Fruit fly (Drosophila melanogaster) whole organism, embryonic: ENCODE measurements around the gene Mks1.

Source experiments
- Bteb2 ChIP-seq: fragments of 200-800 bp; sonication (Bioruptor generic); optimal IDR thresholded peaks from 2 replicates; lab custom pipeline; 2016; ENCODE audit warnings: missing biosample characterization, missing genetic modification characterization
- CG10267 ChIP-seq: fragments of 200-800 bp; sonication (Bioruptor generic); optimal IDR thresholded peaks from 2 replicates; lab custom pipeline; 2018; ENCODE audit warnings: missing biosample characterization, mild to moderate bottlenecking, missing genetic modification characterization, moderate library complexity
- CG11085 ChIP-seq: fragments of 200-800 bp; sonication (Bioruptor generic); IDR thresholded peaks from 2 replicates; pipeline ENCODE4 v1.3.6; 2022; ENCODE audit warnings: missing biosample characterization, missing genetic modification characterization
- CG12104 ChIP-seq: fragments of 200-800 bp; sonication (Bioruptor generic); optimal IDR thresholded peaks from 3 replicates; lab custom pipeline; 2016; ENCODE audit warnings: missing biosample characterization, missing genetic modification characterization
- CG12659 ChIP-seq: fragments of 200-800 bp; sonication (Bioruptor generic); optimal IDR thresholded peaks from 3 replicates; lab custom pipeline; 2017; ENCODE audit warnings: mild to moderate bottlenecking, missing biosample characterization, missing genetic modification reagents, missing genetic modification characterization
- CG13424 ChIP-seq: fragments of 200-800 bp; sonication (Bioruptor generic); optimal IDR thresholded peaks from 2 replicates; lab custom pipeline; 2019; ENCODE audit warnings: missing biosample characterization, mild to moderate bottlenecking, missing genetic modification characterization, moderate library complexity
- CG13775 ChIP-seq: fragments of 200-800 bp; sonication (Bioruptor generic); optimal IDR thresholded peaks from 3 replicates; lab custom pipeline; 2017; ENCODE audit warnings: missing biosample characterization, mild to moderate bottlenecking, missing genetic modification characterization
- CG17186 ChIP-seq: fragments of 200-800 bp; sonication (Bioruptor generic); optimal IDR thresholded peaks from 3 replicates; lab custom pipeline; 2017; ENCODE audit warnings: missing biosample characterization, missing genetic modification reagents, missing genetic modification characterization
- CG18011 ChIP-seq: fragments of 200-800 bp; sonication (Bioruptor generic); optimal IDR thresholded peaks from 2 replicates; lab custom pipeline; 2017; ENCODE audit warnings: missing biosample characterization, missing genetic modification characterization, mild to moderate bottlenecking, moderate library complexity, missing genotype
- CG18764 ChIP-seq: fragments of 200-800 bp; sonication (Bioruptor generic); optimal IDR thresholded peaks from 3 replicates; lab custom pipeline; 2016; ENCODE audit warnings: missing biosample characterization, missing genetic modification characterization
- CG2202 ChIP-seq: fragments of 200-800 bp; sonication (Bioruptor generic); optimal IDR thresholded peaks from 2 replicates; lab custom pipeline; 2018; ENCODE audit warnings: missing biosample characterization, mild to moderate bottlenecking, missing genetic modification characterization
- CG3065 ChIP-seq: fragments of 200-800 bp; sonication (Bioruptor generic); optimal IDR thresholded peaks from 2 replicates; lab custom pipeline; 2016; ENCODE audit warnings: missing biosample characterization, missing genetic modification characterization
- CG31224 ChIP-seq: fragments of 200-800 bp; sonication (Bioruptor generic); IDR thresholded peaks from 2 replicates; pipeline ENCODE4 v1.3.6; 2022; ENCODE audit warnings: missing biosample characterization, missing genetic modification characterization
- CG3163 ChIP-seq: fragments of 200-800 bp; sonication (Bioruptor generic); optimal IDR thresholded peaks from 3 replicates; lab custom pipeline; 2016; ENCODE audit warnings: missing biosample characterization, missing genetic modification characterization
- CG3847 ChIP-seq: fragments of 200-800 bp; sonication (Bioruptor generic); IDR thresholded peaks from 2 replicates; pipeline ENCODE4 v1.3.6; 2022; ENCODE audit warnings: missing biosample characterization, missing genetic modification characterization
- CG4617 ChIP-seq: fragments of 200-800 bp; sonication (Bioruptor generic); optimal IDR thresholded peaks from 3 replicates; lab custom pipeline; 2016; ENCODE audit warnings: missing biosample characterization, missing genetic modification characterization, borderline replicate concordance
- CG6654 ChIP-seq: fragments of 200-800 bp; sonication (Bioruptor generic); optimal IDR thresholded peaks from 2 replicates; lab custom pipeline; 2017; ENCODE audit warnings: missing biosample characterization, mild to moderate bottlenecking, missing genetic modification characterization
- CG7839 ChIP-seq: fragments of 200-800 bp; sonication (Bioruptor generic); optimal IDR thresholded peaks from 3 replicates; lab custom pipeline; 2018; ENCODE audit warnings: missing biosample characterization, mild to moderate bottlenecking, missing genetic modification characterization, moderate library complexity
- CTCF ChIP-seq: fragments of 200-800 bp; sonication (Bioruptor generic); optimal IDR thresholded peaks from 2 replicates; lab custom pipeline; 2017; ENCODE audit warnings: missing biosample characterization, mild to moderate bottlenecking, missing genetic modification characterization, moderate library complexity
- E2f2 ChIP-seq: fragments of 200-800 bp; sonication (Bioruptor generic); IDR thresholded peaks from 2 replicates; pipeline ENCODE4 v1.3.6; 2022; ENCODE audit warnings: missing biosample characterization, missing genetic modification characterization
- ERR ChIP-seq: fragments of 200-800 bp; sonication (Bioruptor generic); optimal IDR thresholded peaks from 2 replicates; lab custom pipeline; 2016; ENCODE audit warnings: missing biosample characterization, missing genetic modification characterization
- Fer1 ChIP-seq: fragments of 200-800 bp; sonication (Bioruptor generic); optimal IDR thresholded peaks from 2 replicates; lab custom pipeline; 2017; ENCODE audit warnings: missing biosample characterization, mild to moderate bottlenecking, missing genetic modification characterization
- HLH4C ChIP-seq: fragments of 200-800 bp; sonication (Bioruptor generic); IDR thresholded peaks from 3 replicates; pipeline ENCODE4 v1.3.6; 2022; ENCODE audit warnings: missing biosample characterization, missing genetic modification characterization; ENCODE audit not compliant: partially characterized antibody
- Lpt ChIP-seq: fragments of >200 bp; optimal IDR thresholded peaks from 2 replicates; lab custom pipeline; 2018; ENCODE audit warnings: missing biosample characterization, missing genetic modification characterization
- NC2α ChIP-seq: fragments of 200-800 bp; sonication (Bioruptor generic); optimal IDR thresholded peaks from 2 replicates; lab custom pipeline; 2016; ENCODE audit warnings: missing biosample characterization, missing genetic modification characterization
- Pdp1 ChIP-seq, 2 experiments: fragments of 200-800 bp; sonication (Bioruptor generic); optimal IDR thresholded peaks; 3 replicates each; lab custom pipeline; 2016; ENCODE audit warnings: missing biosample characterization in 2 of 2, missing genetic modification characterization in 2 of 2, mild to moderate bottlenecking in 1 of 2, moderate library complexity in 1 of 2
- Sin3A ChIP-seq: fragments of >200 bp; optimal IDR thresholded peaks from 2 replicates; lab custom pipeline; 2018
- Usf ChIP-seq: fragments of 200-800 bp; sonication (Bioruptor generic); optimal IDR thresholded peaks from 2 replicates; lab custom pipeline; 2017; ENCODE audit warnings: missing genotype, missing biosample characterization, missing genetic modification characterization
- ab ChIP-seq: fragments of 200-800 bp; sonication (Bioruptor generic); optimal IDR thresholded peaks from 2 replicates; lab custom pipeline; 2016; ENCODE audit warnings: missing biosample characterization, missing genetic modification characterization
- ato ChIP-seq: fragments of 200-800 bp; sonication (Bioruptor generic); IDR thresholded peaks from 2 replicates; pipeline ENCODE4 v1.3.6; 2022; ENCODE audit warnings: missing biosample characterization, missing genetic modification characterization; ENCODE audit not compliant: partially characterized antibody
- az2 ChIP-seq: fragments of 200-800 bp; sonication (Bioruptor generic); optimal IDR thresholded peaks from 3 replicates; lab custom pipeline; 2016; ENCODE audit warnings: missing biosample characterization, missing genetic modification characterization
- btn ChIP-seq: fragments of 200-800 bp; sonication (Bioruptor generic); optimal IDR thresholded peaks from 2 replicates; lab custom pipeline; 2016; ENCODE audit warnings: missing biosample characterization, missing genetic modification characterization
- cas ChIP-seq: fragments of 200-800 bp; sonication (Bioruptor generic); IDR thresholded peaks from 2 replicates; pipeline ENCODE4 v1.3.6; 2022; ENCODE audit warnings: missing biosample characterization, missing genetic modification characterization
- cg ChIP-seq: fragments of 200-800 bp; sonication (Bioruptor generic); optimal IDR thresholded peaks from 3 replicates; lab custom pipeline; 2019; ENCODE audit warnings: missing biosample characterization, mild to moderate bottlenecking, missing genetic modification characterization, moderate library complexity
- corto ChIP-seq: fragments of 200-800 bp; sonication (Bioruptor generic); optimal IDR thresholded peaks from 2 replicates; lab custom pipeline; 2016; ENCODE audit warnings: missing biosample characterization, mild to moderate bottlenecking, missing genetic modification characterization, moderate library complexity
- crc ChIP-seq: fragments of 200-800 bp; sonication (Bioruptor generic); optimal IDR thresholded peaks from 2 replicates; lab custom pipeline; 2016; ENCODE audit warnings: missing biosample characterization, missing genetic modification characterization
- danr ChIP-seq: fragments of 200-800 bp; sonication (Bioruptor generic); IDR thresholded peaks from 2 replicates; pipeline ENCODE4 v1.3.6; 2022; ENCODE audit warnings: missing biosample characterization, missing genetic modification characterization
- gro ChIP-seq: fragments of 200-800 bp; sonication (Bioruptor generic); optimal IDR thresholded peaks from 2 replicates; lab custom pipeline; 2016; ENCODE audit warnings: missing biosample characterization, missing genetic modification characterization
- kah ChIP-seq: fragments of 200-800 bp; sonication (Bioruptor generic); optimal IDR thresholded peaks from 2 replicates; lab custom pipeline; 2018; ENCODE audit warnings: missing biosample characterization, mild to moderate bottlenecking, missing genetic modification characterization
- kni ChIP-seq: fragments of 200-800 bp; sonication (Bioruptor generic); optimal IDR thresholded peaks from 3 replicates; lab custom pipeline; 2017; ENCODE audit warnings: mild to moderate bottlenecking, missing biosample characterization, missing genetic modification reagents, missing genetic modification characterization
- mam ChIP-seq: fragments of 200-800 bp; sonication (Bioruptor generic); optimal IDR thresholded peaks from 3 replicates; lab custom pipeline; 2016; ENCODE audit warnings: missing biosample characterization, missing genetic modification characterization
- nerfin-1 ChIP-seq: fragments of 200-800 bp; sonication (Bioruptor generic); optimal IDR thresholded peaks from 3 replicates; lab custom pipeline; 2019; ENCODE audit warnings: missing biosample characterization, mild to moderate bottlenecking, missing genetic modification characterization, moderate library complexity
- otp ChIP-seq: fragments of 200-800 bp; sonication (Bioruptor generic); IDR thresholded peaks from 3 replicates; pipeline ENCODE4, ENCODE4 v1.3.6; 2022; ENCODE audit warnings: missing biosample characterization, missing genetic modification characterization
- pnt ChIP-seq: fragments of 200-800 bp; sonication (Bioruptor generic); optimal IDR thresholded peaks from 3 replicates; lab custom pipeline; 2016; ENCODE audit warnings: missing biosample characterization, missing genetic modification characterization
- pros ChIP-seq: fragments of 200-800 bp; sonication (Bioruptor generic); optimal IDR thresholded peaks from 3 replicates; lab custom pipeline; 2019; ENCODE audit warnings: missing biosample characterization, mild to moderate bottlenecking, missing genetic modification characterization, moderate library complexity
- sens ChIP-seq: fragments of 200-800 bp; sonication (Bioruptor generic); peaks from one replicate; lab custom pipeline; 2016; ENCODE audit warnings: missing biosample characterization, missing genetic modification characterization
- slou ChIP-seq: fragments of 200-800 bp; sonication (Bioruptor generic); optimal IDR thresholded peaks from 3 replicates; lab custom pipeline; 2016; ENCODE audit warnings: missing biosample characterization, missing genetic modification characterization
- sob ChIP-seq: fragments of 200-800 bp; sonication (Bioruptor generic); IDR thresholded peaks from 2 replicates; pipeline ENCODE4 v1.3.6; 2022; ENCODE audit warnings: missing biosample characterization, missing genetic modification characterization
- tin ChIP-seq: fragments of 200-800 bp; sonication (Bioruptor generic); optimal IDR thresholded peaks from 3 replicates; lab custom pipeline; 2016; ENCODE audit warnings: missing biosample characterization, missing genetic modification characterization
- tio ChIP-seq: fragments of 200-800 bp; sonication (Bioruptor generic); optimal IDR thresholded peaks from 2 replicates; lab custom pipeline; 2017; ENCODE audit warnings: missing biosample characterization, missing genetic modification characterization, inconsistent platforms
- ttk ChIP-seq: fragments of 200-800 bp; sonication (Bioruptor generic); IDR thresholded peaks from 2 replicates; pipeline ENCODE4 v2.1.2; 2022; ENCODE audit warnings: missing biosample characterization, missing genetic modification characterization
- yki ChIP-seq: fragments of >200 bp; optimal IDR thresholded peaks from 3 replicates; lab custom pipeline; 2018

Mks1 gene

dm6 chrX:12466541-12467240, 29.7 kb downstream of the Mks1 start (continued):
- no peak for TF ChIP-seq ato
- peak; percentile 62 for TF ChIP-seq az2 (GFP tag; lab: Kevin White, UChicago)
- no peak for TF ChIP-seq danr (GFP tag; lab: Robert Waterston, UW)
- TF ChIP-seq CG2202 (tag; lab: Kevin White, UChicago) = no peak
- TF ChIP-seq CG10267 (tag; lab: Kevin White, UChicago) = no peak
- peak; percentile 43 for TF ChIP-seq cg (GFP tag; lab: Kevin White, UChicago)
- peak; percentile 65 for TF ChIP-seq CG7839 (tag; lab: Kevin White, UChicago)
- TF ChIP-seq CG18764 (GFP tag; lab: Kevin White, UChicago) = no peak
- peak; percentile 51 for TF ChIP-seq crc
- TF ChIP-seq ab (GFP tag; lab: Kevin White, UChicago) = no peak
- no peak for TF ChIP-seq btn (GFP tag; lab: Kevin White, UChicago)
- no peak for TF ChIP-seq CG3065
- TF ChIP-seq pros = no peak
- no peak for TF ChIP-seq NC2α (GFP tag; lab: Kevin White, UChicago)
- TF ChIP-seq CG13775 (GFP tag; lab: Kevin White, UChicago) = peak; percentile 21
- no peak for TF ChIP-seq Sin3A
- TF ChIP-seq CG11085 (GFP tag; lab: Robert Waterston, UW) = no peak
- TF ChIP-seq CG3163 (GFP tag; lab: Kevin White, UChicago) = no peak
- no peak for TF ChIP-seq CG17186 (GFP tag; lab: Kevin White, UChicago)
- TF ChIP-seq corto = no peak
- peak; percentile 4 for TF ChIP-seq CG18011 (GFP tag; lab: Kevin White, UChicago)
- TF ChIP-seq ERR = no peak
- TF ChIP-seq kah = no peak
- TF ChIP-seq tio = peak; percentile 50
- no peak for TF ChIP-seq Lpt
- TF ChIP-seq ttk = no peak
- peak; percentile 59 for TF ChIP-seq CG13424 (tag; lab: Kevin White, UChicago)
- TF ChIP-seq CG6654 = peak; percentile 15
- TF ChIP-seq CG3847 = no peak
- no peak for TF ChIP-seq HLH4C (GFP tag; lab: Robert Waterston, UW)
- TF ChIP-seq sob = no peak
- no peak for TF ChIP-seq slou
- TF ChIP-seq CTCF (GFP tag; lab: Kevin White, UChicago) = no peak
- TF ChIP-seq CG12104 (GFP tag; lab: Kevin White, UChicago) = peak; percentile 27
- TF ChIP-seq E2f2 (GFP tag; lab: Robert Waterston, UW) = no peak
- TF ChIP-seq Bteb2 = peak; percentile 34
- TF ChIP-seq Pdp1 (GFP tag; optimal IDR thresholded peaks at IDR 0.05; lab: Kevin White, UChicago) = peak; percentile 60 to 90
- peak; percentile 47 for TF ChIP-seq Fer1 (GFP tag; lab: Kevin White, UChicago)
- no peak for TF ChIP-seq CG4617 (GFP tag; lab: Kevin White, UChicago)
- TF ChIP-seq sens (GFP tag; lab: Kevin White, UChicago) = peak; percentile 92
- TF ChIP-seq nerfin-1 = peak; percentile 52
- peak; percentile 52 for TF ChIP-seq mam
- no peak for TF ChIP-seq yki (lab: Kevin White, UChicago)
- no peak for TF ChIP-seq CG31224 (GFP tag; lab: Robert Waterston, UW)
- no peak for TF ChIP-seq kni
- peak; percentile 39 for TF ChIP-seq tin (GFP tag; lab: Kevin White, UChicago)
- no peak for TF ChIP-seq Usf (GFP tag; lab: Kevin White, UChicago)
- TF ChIP-seq cas = no peak
- TF ChIP-seq otp (GFP tag; lab: Robert Waterston, UW) = no peak
- no peak for TF ChIP-seq gro (GFP tag; lab: Kevin White, UChicago)
- peak; percentile 41 for TF ChIP-seq CG12659 (GFP tag; lab: Kevin White, UChicago)
- TF ChIP-seq pnt (GFP tag; lab: Kevin White, UChicago) = peak; percentile 22
